Fruit fly (Drosophila melanogaster): Measurements from ENCODE around the gene CG10516.

The CG10516 gene

dm6 chr3L:15956448-15957010 is 11.5 kb upstream of the CG10516 start, which contains the start of gene elgi (continued):
- no peak for TF ChIP-seq ttk (GFP tag; IDR thresholded peaks at IDR 0.05)
- TF ChIP-seq Taf1 (GFP tag; IDR thresholded peaks at IDR 0.05): no peak
- TF ChIP-seq Meics (GFP tag; optimal IDR thresholded peaks at IDR 0.05): peak; percentile 41
- no peak for TF ChIP-seq Nf-YC (tag; optimal IDR thresholded peaks at IDR 0.05)
- TF ChIP-seq scrt (GFP tag; optimal IDR thresholded peaks at IDR 0.05): no peak
- peak; percentile 34 for TF ChIP-seq PHDP (tag; optimal IDR thresholded peaks at IDR 0.05)
- TF ChIP-seq CG30403 (GFP tag; optimal IDR thresholded peaks at IDR 0.05): peak; percentile 76
- no peak for TF ChIP-seq CG9727 (GFP tag; optimal IDR thresholded peaks at IDR 0.05)
- peak; percentile 58; the same call in 1 of the 2 replicates for TF ChIP-seq CG32532 (GFP tag; IDR thresholded peaks at IDR 0.05)
- TF ChIP-seq CG9215 (GFP tag; IDR thresholded peaks at IDR 0.05): no peak
- TF ChIP-seq tap (tag; optimal IDR thresholded peaks at IDR 0.05): no peak
- no peak for TF ChIP-seq lola (GFP tag; optimal IDR thresholded peaks at IDR 0.05)
- TF ChIP-seq CG17829 (tag; optimal IDR thresholded peaks at IDR 0.05): peak; percentile 4
- TF ChIP-seq CG4617 (GFP tag; optimal IDR thresholded peaks at IDR 0.05; ENCODE audit: borderline replicate concordance): peak; percentile 86
- TF ChIP-seq Atf6 (GFP tag; IDR thresholded peaks at IDR 0.05): peak; percentile 28; the same call in 1 of the 2 replicates
- TF ChIP-seq Dip3 (GFP tag; optimal IDR thresholded peaks at IDR 0.05): peak; percentile 63
- no peak for TF ChIP-seq CG4282 (GFP tag; optimal IDR thresholded peaks at IDR 0.05)
- no peak for TF ChIP-seq jing (GFP tag; optimal IDR thresholded peaks at IDR 0.05)
- no peak for TF ChIP-seq sd (tag; optimal IDR thresholded peaks at IDR 0.05)
- no peak for TF ChIP-seq gcm2 (GFP tag; optimal IDR thresholded peaks at IDR 0.05)
- TF ChIP-seq CG10565 (GFP tag; optimal IDR thresholded peaks at IDR 0.05): no peak
- no peak for TF ChIP-seq knrl (GFP tag; IDR thresholded peaks at IDR 0.05; ENCODE audit: partially characterized antibody)
- TF ChIP-seq sim (GFP tag; IDR thresholded peaks at IDR 0.05): no peak
- peak; percentile 95 for TF ChIP-seq CG10267 (tag; optimal IDR thresholded peaks at IDR 0.05)
- no peak for TF ChIP-seq Deaf1 (tag; optimal IDR thresholded peaks at IDR 0.05)
- 0 out of 3 replicates have a peak, but pooled peaks have one; percentile 18 for TF ChIP-seq Opbp (GFP tag; IDR thresholded peaks at IDR 0.05; ENCODE audit: partially characterized antibody)
- peak; percentile 75; the same call in 1 of the 3 replicates for TF ChIP-seq Dbx (GFP tag; IDR thresholded peaks at IDR 0.05)
- TF ChIP-seq dimm (GFP tag; IDR thresholded peaks at IDR 0.05): no peak
- no peak for TF ChIP-seq croc (GFP tag; conservative IDR thresholded peaks at IDR 0.05)
- TF ChIP-seq fd64A (GFP tag; optimal IDR thresholded peaks at IDR 0.05): no peak
- no peak for TF ChIP-seq Sox100B (GFP tag; optimal IDR thresholded peaks at IDR 0.05)
- TF ChIP-seq nom (GFP tag; optimal IDR thresholded peaks at IDR 0.05): peak; percentile 31
- TF ChIP-seq dmrt99B (tag; optimal IDR thresholded peaks at IDR 0.05): no peak
- TF ChIP-seq Sox102F (GFP tag; optimal IDR thresholded peaks at IDR 0.05): no peak
- no peak for TF ChIP-seq Hr78 (GFP tag; optimal IDR thresholded peaks at IDR 0.05)
- TF ChIP-seq CG17186 (GFP tag; optimal IDR thresholded peaks at IDR 0.05): no peak
- peak; percentile 37 for TF ChIP-seq CG2712 (tag; optimal IDR thresholded peaks at IDR 0.05)
- peak; percentile 41; the same call in 1 of the 2 replicates for TF ChIP-seq CG11085 (GFP tag; IDR thresholded peaks at IDR 0.05)
- TF ChIP-seq B-H1 (GFP tag; IDR thresholded peaks at IDR 0.05): peak; percentile 24; the same call in 1 of the 3 replicates
- peak; percentile 27 for TF ChIP-seq CG6765 (GFP tag; optimal IDR thresholded peaks at IDR 0.05)
- peak; percentile 11 for TF ChIP-seq dm (GFP tag; optimal IDR thresholded peaks at IDR 0.05)
- TF ChIP-seq CG8281 (tag; optimal IDR thresholded peaks at IDR 0.05): no peak
- peak; percentile 96 for TF ChIP-seq MBD-R2 (GFP tag; IDR thresholded peaks at IDR 0.05)
- no peak for TF ChIP-seq Six4 (GFP tag; optimal IDR thresholded peaks at IDR 0.05)
- TF ChIP-seq CG16813 (GFP tag; IDR thresholded peaks at IDR 0.05; ENCODE audit: partially characterized antibody): no peak
- peak; percentile 75 for TF ChIP-seq CG12155 (GFP tag; optimal IDR thresholded peaks at IDR 0.05)
- peak; percentile 3 for TF ChIP-seq CG13424 (tag; optimal IDR thresholded peaks at IDR 0.05)
- no peak for TF ChIP-seq Mrtf (GFP tag; IDR thresholded peaks at IDR 0.05)
- peak; percentile 71 for TF ChIP-seq CHES-1-like (GFP tag; optimal IDR thresholded peaks at IDR 0.05)

Data from whole organism, embryonic.